Worm (Caenorhabditis elegans): ENCODE measurements around the gene zfp-1.

The zfp-1 gene

DNA sequence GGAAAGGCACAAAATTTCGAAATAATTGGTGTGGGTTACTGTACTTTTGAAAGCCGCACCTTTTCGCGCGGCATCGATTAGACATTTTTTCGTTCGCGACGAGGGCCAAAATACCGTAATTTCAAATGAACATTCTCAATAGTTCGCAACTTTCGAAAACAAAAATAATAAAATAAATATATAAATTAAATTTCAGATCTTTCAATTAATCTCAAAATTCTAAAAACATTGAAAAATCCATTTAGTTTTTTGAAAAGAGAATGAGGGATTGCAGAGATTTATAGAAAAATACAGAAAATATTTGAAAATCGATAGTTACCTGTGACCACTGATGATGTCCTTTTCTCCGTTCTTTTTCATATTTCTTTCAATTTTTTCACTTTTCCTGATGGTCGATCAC, 5.3 kb upstream of the zfp-1 start, which contains the start of gene K02D10.8:
Gene K02D10.8, plus strand, starts transcription at position 301 of the 400 bp plus-strand sequence.
- TF ChIP-seq sem-4 (tag; optimal IDR thresholded peaks at IDR 0.05) (no peak), Y55F3AM.14 (GFP tag; optimal IDR thresholded peaks at IDR 0.05) (no peak), ceh-82 (tag; optimal IDR thresholded peaks at IDR 0.05) (no peak), R02D3.7 (tag; optimal IDR thresholded peaks at IDR 0.05) (no peak), nhr-6 (tag; optimal IDR thresholded peaks at IDR 0.05) (no peak), ztf-1 (GFP tag; conservative IDR thresholded peaks at IDR 0.05) (no peak), elt-3 (tag; optimal IDR thresholded peaks at IDR 0.05) (no peak), ZK546.5 (tag; optimal IDR thresholded peaks at IDR 0.05) (no peak)

DNA sequence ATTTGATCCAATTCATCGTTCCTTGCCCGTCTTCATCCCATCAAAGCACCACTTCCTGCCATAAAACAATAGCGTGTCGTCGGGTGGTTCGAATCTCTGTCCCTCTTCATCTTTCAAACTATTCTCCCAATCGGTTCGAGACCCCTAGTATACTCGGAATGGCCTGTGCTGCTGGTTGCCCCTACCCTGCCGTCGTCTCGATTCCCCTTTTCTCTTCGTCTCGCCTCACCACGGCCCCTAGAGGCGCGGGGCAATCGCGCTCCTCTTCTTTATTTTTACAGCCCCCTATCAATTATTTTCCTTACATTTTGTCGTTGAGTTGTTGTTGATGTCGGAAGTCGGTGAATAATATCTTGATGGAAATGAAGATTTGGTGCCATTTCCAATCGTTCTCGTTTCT, 2.6 kb upstream of the zfp-1 start:
- TF ChIP-seq C34F6.9 (tag; optimal IDR thresholded peaks at IDR 0.05) (peak; percentile 33), ZK546.5 (tag; optimal IDR thresholded peaks at IDR 0.05) (no peak), unc-55 (GFP tag; optimal IDR thresholded peaks at IDR 0.05) (peak; percentile 3), F13H6.1 (tag; optimal IDR thresholded peaks at IDR 0.05) (peak; percentile 16)

ce11 chrIII:8792251-8792650, 916 bp downstream of the zfp-1 start, which contains the start of gene ztf-1:
Gene ztf-1, minus strand, starts transcription at chrIII:8792351.
- no peak for TF ChIP-seq ztf-4 (tag; optimal IDR thresholded peaks at IDR 0.05)
- no peak for TF ChIP-seq elt-3 (tag; optimal IDR thresholded peaks at IDR 0.05)
- TF ChIP-seq unc-55 (GFP tag; optimal IDR thresholded peaks at IDR 0.05) = no peak
- TF ChIP-seq ceh-82 (tag; optimal IDR thresholded peaks at IDR 0.05) = no peak
- TF ChIP-seq unc-39 (tag; optimal IDR thresholded peaks at IDR 0.05) = no peak
- TF ChIP-seq mab-5 (tag; optimal IDR thresholded peaks at IDR 0.05) = no peak
- TF ChIP-seq nhr-23 (tag; optimal IDR thresholded peaks at IDR 0.05) = no peak
- TF ChIP-seq snpc-4 (tag; optimal IDR thresholded peaks at IDR 0.05) = no peak
- TF ChIP-seq lin-39 (tag; optimal IDR thresholded peaks at IDR 0.05) = no peak
- TF ChIP-seq nhr-237 (tag; optimal IDR thresholded peaks at IDR 0.05) = no peak

- TF ChIP-seq lin-39 (tag; optimal IDR thresholded peaks at IDR 0.05) (no peak), nhr-237 (tag; optimal IDR thresholded peaks at IDR 0.05) (no peak), mbf-1 (tag; optimal IDR thresholded peaks at IDR 0.05) (no peak), sma-3 (GFP tag; optimal IDR thresholded peaks at IDR 0.05) (peak; percentile 77), F13H6.1 (tag; optimal IDR thresholded peaks at IDR 0.05) (peak; percentile 93), alr-1 (tag; optimal IDR thresholded peaks at IDR 0.05) (no peak), sma-9 (GFP tag; optimal IDR thresholded peaks at IDR 0.05) (peak; percentile 91), sma-9 (tag; optimal IDR thresholded peaks at IDR 0.05) (no peak), nhr-129 (tag; optimal IDR thresholded peaks at IDR 0.05) (peak; percentile 85), ceh-16 (tag; optimal IDR thresholded peaks at IDR 0.05) (peak; percentile 91), egl-27 (tag; optimal IDR thresholded peaks at IDR 0.05) (peak; percentile 74), mdl-1 (tag; optimal IDR thresholded peaks at IDR 0.05) (peak; percentile 67 to 70), nhr-6 (tag; optimal IDR thresholded peaks at IDR 0.05) (no peak), sem-4 (tag; optimal IDR thresholded peaks at IDR 0.05) (peak; percentile 86), peb-1 (tag; optimal IDR thresholded peaks at IDR 0.05) (peak; percentile 45), Y55F3AM.14 (GFP tag; optimal IDR thresholded peaks at IDR 0.05) (peak; percentile 6), nhr-21 (tag; optimal IDR thresholded peaks at IDR 0.05) (peak; percentile 45), ztf-1 (GFP tag; conservative IDR thresholded peaks at IDR 0.05) (no peak), ztf-4 (tag; optimal IDR thresholded peaks at IDR 0.05) (peak; percentile 11), lsy-2 (tag; optimal IDR thresholded peaks at IDR 0.05) (peak; percentile 13 to 77), elt-1 (tag; optimal IDR thresholded peaks at IDR 0.05) (no peak), nhr-11 (tag; optimal IDR thresholded peaks at IDR 0.05) (no peak), ceh-82 (tag; optimal IDR thresholded peaks at IDR 0.05) (no peak), blmp-1 (tag; optimal IDR thresholded peaks at IDR 0.05; ENCODE audit: insufficient read depth) (peak; percentile 92), gmeb-1 (tag; optimal IDR thresholded peaks at IDR 0.05) (peak; percentile 70), unc-39 (tag; optimal IDR thresholded peaks at IDR 0.05) (no peak), snpc-4 (tag; optimal IDR thresholded peaks at IDR 0.05) (no peak), nhr-12 (tag; optimal IDR thresholded peaks at IDR 0.05) (no peak), nhr-23 (tag; optimal IDR thresholded peaks at IDR 0.05) (no peak), fos-1 (tag; optimal IDR thresholded peaks at IDR 0.05) (peak; percentile 80), lin-13 (GFP tag; optimal IDR thresholded peaks at IDR 0.05) (peak; percentile 64), crh-2 (tag; optimal IDR thresholded peaks at IDR 0.05) (peak; percentile 35), lin-11 (tag; optimal IDR thresholded peaks at IDR 0.05) (peak; percentile 37), ztf-11 (tag; optimal IDR thresholded peaks at IDR 0.05) (no peak), nhr-25 (tag; optimal IDR thresholded peaks at IDR 0.05) (peak; percentile 79)
These were observed 3.5 kb downstream of the zfp-1 start for ce11 chrIII:8794793-8795192.
